Worm (Caenorhabditis elegans): ENCODE data around the gene srw-137.

The srw-137 gene

DNA sequence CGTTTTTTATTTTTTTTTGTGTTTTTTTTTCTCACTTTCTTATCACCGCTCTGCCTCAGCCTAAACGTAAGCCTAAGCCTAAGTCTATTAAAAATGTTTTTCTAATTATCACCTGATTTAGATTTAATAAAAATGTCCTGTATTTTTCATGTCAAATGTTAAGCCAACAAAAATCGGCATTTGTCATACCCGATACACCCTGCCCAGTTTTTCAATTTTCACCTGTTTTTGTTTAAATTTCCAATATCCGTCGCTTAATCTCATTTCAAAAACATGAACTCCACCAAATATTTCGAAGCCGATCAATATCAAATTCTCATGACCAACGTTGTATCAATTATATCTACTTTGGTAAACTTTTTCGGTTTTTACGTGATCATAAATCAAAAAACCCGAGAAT lies 12.5 kb downstream of the srw-137 start, which contains the start of gene C31B8.1:
Gene C31B8.1, plus strand, starts transcription at position 301 of the 400 bp plus-strand sequence.
- no peak for TF ChIP-seq ztf-29 (GFP tag; IDR thresholded peaks at IDR 0.05)
- TF ChIP-seq ztf-23 (GFP tag; IDR thresholded peaks at IDR 0.05), result no peak
- TF ChIP-seq flt-1 (GFP tag; IDR thresholded peaks at IDR 0.05), result no peak
- TF ChIP-seq cog-1 (tag; optimal IDR thresholded peaks at IDR 0.05), result no peak
- TF ChIP-seq med-1 (GFP tag; optimal IDR thresholded peaks at IDR 0.05; ENCODE audit: insufficient read depth), result no peak
- no peak for TF ChIP-seq tab-1 (GFP tag; IDR thresholded peaks at IDR 0.05)
- no peak for TF ChIP-seq klf-2 (GFP tag; conservative IDR thresholded peaks at IDR 0.05)
- no peak for TF ChIP-seq T22C8.4 (GFP tag; IDR thresholded peaks at IDR 0.05)
- TF ChIP-seq ref-1 (GFP tag; conservative IDR thresholded peaks at IDR 0.05), result no peak

DNA sequence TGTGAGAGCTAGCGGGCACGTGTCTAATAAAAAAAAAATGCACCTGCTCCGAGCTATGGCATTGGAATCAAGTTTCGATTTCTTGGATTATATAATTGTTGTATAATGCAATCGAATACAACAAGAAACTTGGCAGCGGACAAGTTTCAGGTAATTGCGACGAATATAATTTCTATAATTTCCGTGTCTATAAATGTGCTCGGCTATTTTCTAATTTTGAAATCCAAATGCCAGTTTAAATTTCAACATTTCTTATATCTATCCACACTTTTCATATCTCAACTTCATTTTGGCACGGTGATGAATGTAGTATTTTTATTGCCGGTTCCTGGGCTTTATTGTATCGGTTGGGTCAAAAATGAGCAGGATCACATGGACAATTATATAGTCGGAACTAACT lies 14.0 kb downstream of the srw-137 start, which contains the start of gene C31B8.16:
Gene C31B8.16, plus strand, starts transcription at position 301 of the 400 bp plus-strand sequence.
- TF ChIP-seq T22C8.4 (GFP tag; IDR thresholded peaks at IDR 0.05) (no peak), klf-2 (GFP tag; conservative IDR thresholded peaks at IDR 0.05) (no peak), ztf-23 (GFP tag; IDR thresholded peaks at IDR 0.05) (no peak)

DNA sequence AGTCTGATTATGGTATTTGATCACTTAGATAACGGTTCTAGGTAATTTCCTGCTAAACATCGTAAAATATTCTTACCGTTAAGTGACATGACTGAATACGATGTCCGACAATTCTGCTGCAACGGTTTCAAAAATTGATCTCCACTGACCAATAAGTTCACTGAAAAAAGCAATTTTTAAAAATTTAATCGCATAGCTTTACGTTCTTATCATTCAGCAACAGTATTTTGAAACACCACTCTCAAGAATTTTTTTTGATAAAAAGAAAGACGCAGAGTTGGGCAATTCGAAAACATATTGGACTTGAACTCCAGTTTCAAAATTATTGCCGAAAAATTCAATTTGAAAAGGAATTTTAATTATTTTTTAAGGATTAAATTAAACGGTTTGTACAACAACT lies 16.2 kb downstream of the srw-137 start, which contains the start of gene C31B8.12:
Gene C31B8.12, minus strand, starts transcription at position 101 of the 400 bp plus-strand sequence.
- TF ChIP-seq T22C8.4 (GFP tag; IDR thresholded peaks at IDR 0.05) (no peak), tab-1 (GFP tag; IDR thresholded peaks at IDR 0.05) (no peak)

ce11 chrV:2922594-2922993 lies 21.2 kb downstream of the srw-137 start, which contains the start of gene srh-38:
Gene srh-38, minus strand, starts transcription at chrV:2922694.
- TF ChIP-seq ref-1 (GFP tag; conservative IDR thresholded peaks at IDR 0.05) (no peak), flt-1 (GFP tag; IDR thresholded peaks at IDR 0.05) (no peak), T22C8.4 (GFP tag; IDR thresholded peaks at IDR 0.05) (no peak), ztf-23 (GFP tag; IDR thresholded peaks at IDR 0.05) (no peak), cog-1 (tag; optimal IDR thresholded peaks at IDR 0.05) (no peak), med-1 (GFP tag; optimal IDR thresholded peaks at IDR 0.05; ENCODE audit: insufficient read depth) (no peak), ztf-29 (GFP tag; IDR thresholded peaks at IDR 0.05) (no peak), tab-1 (GFP tag; IDR thresholded peaks at IDR 0.05) (no peak), klf-2 (GFP tag; conservative IDR thresholded peaks at IDR 0.05) (no peak)

DNA sequence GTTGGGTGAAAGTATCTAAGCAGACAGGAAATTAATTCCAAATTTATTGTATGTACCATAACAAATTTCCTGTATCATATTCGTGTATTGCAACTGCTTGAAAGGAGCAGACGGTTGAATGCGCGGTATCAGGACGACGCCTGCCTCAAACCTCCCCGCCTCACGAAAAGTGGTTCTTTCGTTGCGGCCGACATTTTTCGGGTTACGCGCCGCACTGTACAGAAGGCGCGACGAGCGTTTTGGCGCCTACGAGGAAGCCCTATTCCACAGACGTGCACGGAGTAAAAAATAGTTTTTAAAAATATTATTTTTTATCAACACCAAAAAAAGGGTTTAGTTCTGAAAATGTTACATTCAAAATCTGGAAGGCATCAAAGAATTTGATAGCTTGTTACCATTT lies 23.6 kb downstream of the srw-137 start:
- no peak for TF ChIP-seq cog-1 (tag; optimal IDR thresholded peaks at IDR 0.05)
- no peak for TF ChIP-seq ref-1 (GFP tag; conservative IDR thresholded peaks at IDR 0.05)
- no peak for TF ChIP-seq T22C8.4 (GFP tag; IDR thresholded peaks at IDR 0.05)
- TF ChIP-seq flt-1 (GFP tag; IDR thresholded peaks at IDR 0.05), result no peak
- no peak for TF ChIP-seq ztf-23 (GFP tag; IDR thresholded peaks at IDR 0.05)
- TF ChIP-seq tab-1 (GFP tag; IDR thresholded peaks at IDR 0.05), result no peak
- TF ChIP-seq med-1 (GFP tag; optimal IDR thresholded peaks at IDR 0.05; ENCODE audit: insufficient read depth), result no peak
- no peak for TF ChIP-seq klf-2 (GFP tag; conservative IDR thresholded peaks at IDR 0.05)
- no peak for TF ChIP-seq ztf-29 (GFP tag; IDR thresholded peaks at IDR 0.05)

- no peak for TF ChIP-seq tab-1 (GFP tag; IDR thresholded peaks at IDR 0.05)
- no peak for TF ChIP-seq klf-2 (GFP tag; conservative IDR thresholded peaks at IDR 0.05)
- no peak for TF ChIP-seq ztf-29 (GFP tag; IDR thresholded peaks at IDR 0.05)
- no peak for TF ChIP-seq cog-1 (tag; optimal IDR thresholded peaks at IDR 0.05)
- no peak for TF ChIP-seq ztf-23 (GFP tag; IDR thresholded peaks at IDR 0.05)
- no peak for TF ChIP-seq ref-1 (GFP tag; conservative IDR thresholded peaks at IDR 0.05)
- TF ChIP-seq med-1 (GFP tag; optimal IDR thresholded peaks at IDR 0.05; ENCODE audit: insufficient read depth), result no peak
- TF ChIP-seq T22C8.4 (GFP tag; IDR thresholded peaks at IDR 0.05), result no peak
- TF ChIP-seq flt-1 (GFP tag; IDR thresholded peaks at IDR 0.05), result no peak
Observed at ce11 chrV:2913948-2914347, 29.8 kb downstream of the srw-137 start, which contains the start of gene srh-146. Gene srh-146, plus strand, starts transcription at chrV:2914248.

- no peak for TF ChIP-seq tab-1 (GFP tag; IDR thresholded peaks at IDR 0.05)
- TF ChIP-seq T22C8.4 (GFP tag; IDR thresholded peaks at IDR 0.05), result no peak
- TF ChIP-seq cog-1 (tag; optimal IDR thresholded peaks at IDR 0.05), result no peak
- no peak for TF ChIP-seq klf-2 (GFP tag; conservative IDR thresholded peaks at IDR 0.05)
- TF ChIP-seq ref-1 (GFP tag; conservative IDR thresholded peaks at IDR 0.05), result no peak
Observed at ce11 chrV:2912901-2913300, 30.9 kb downstream of the srw-137 start, which contains the start of gene C31B8.9. Gene C31B8.9, minus strand, starts transcription at chrV:2913001.

- TF ChIP-seq klf-2 (GFP tag; conservative IDR thresholded peaks at IDR 0.05), result no peak
- no peak for TF ChIP-seq med-1 (GFP tag; optimal IDR thresholded peaks at IDR 0.05; ENCODE audit: insufficient read depth)
- no peak for TF ChIP-seq ref-1 (GFP tag; conservative IDR thresholded peaks at IDR 0.05)
- no peak for TF ChIP-seq ztf-23 (GFP tag; IDR thresholded peaks at IDR 0.05)
- no peak for TF ChIP-seq cog-1 (tag; optimal IDR thresholded peaks at IDR 0.05)
- TF ChIP-seq flt-1 (GFP tag; IDR thresholded peaks at IDR 0.05), result no peak
- TF ChIP-seq T22C8.4 (GFP tag; IDR thresholded peaks at IDR 0.05), result no peak
- no peak for TF ChIP-seq ztf-29 (GFP tag; IDR thresholded peaks at IDR 0.05)
- no peak for TF ChIP-seq tab-1 (GFP tag; IDR thresholded peaks at IDR 0.05)
Observed at ce11 chrV:2909525-2909924, 34.2 kb downstream of the srw-137 start, which contains the start of gene zmp-3. Gene zmp-3, minus strand, starts transcription at chrV:2909625.

- TF ChIP-seq tab-1 (GFP tag; IDR thresholded peaks at IDR 0.05), result no peak
- no peak for TF ChIP-seq ref-1 (GFP tag; conservative IDR thresholded peaks at IDR 0.05)
- no peak for TF ChIP-seq T22C8.4 (GFP tag; IDR thresholded peaks at IDR 0.05)
- no peak for TF ChIP-seq ztf-23 (GFP tag; IDR thresholded peaks at IDR 0.05)
- TF ChIP-seq med-1 (GFP tag; optimal IDR thresholded peaks at IDR 0.05; ENCODE audit: insufficient read depth), result no peak
- no peak for TF ChIP-seq klf-2 (GFP tag; conservative IDR thresholded peaks at IDR 0.05)
- TF ChIP-seq cog-1 (tag; optimal IDR thresholded peaks at IDR 0.05), result no peak
Observed at ce11 chrV:2903227-2903626, 40.5 kb downstream of the srw-137 start, which contains the start of gene C31B8.7. Gene C31B8.7, minus strand, starts transcription at chrV:2903327.

DNA sequence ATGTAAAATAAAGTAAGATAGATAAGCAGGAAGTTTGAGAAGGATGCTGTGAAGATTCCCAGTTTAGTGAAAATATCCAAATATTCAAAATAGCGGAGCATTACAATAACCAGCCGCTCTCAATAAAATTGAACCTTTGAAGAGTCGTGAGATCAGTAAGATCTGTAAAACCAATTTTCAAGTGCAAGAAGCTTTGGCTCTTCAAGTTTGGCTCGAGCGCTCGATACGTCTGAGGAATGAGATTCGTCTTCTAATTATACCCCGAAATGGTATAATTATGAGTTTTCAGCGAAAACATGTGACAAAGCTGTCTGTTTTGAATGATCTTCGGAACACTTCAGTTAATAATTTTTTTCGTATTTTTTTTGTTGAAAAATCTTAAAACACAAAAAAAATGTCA lies 43.9 kb downstream of the srw-137 start, which contains the start of gene str-46:
Gene str-46, minus strand, starts transcription at position 101 of the 400 bp plus-strand sequence.
- TF ChIP-seq cog-1 (tag; optimal IDR thresholded peaks at IDR 0.05) (no peak), ztf-29 (GFP tag; IDR thresholded peaks at IDR 0.05) (no peak), T22C8.4 (GFP tag; IDR thresholded peaks at IDR 0.05) (no peak), klf-2 (GFP tag; conservative IDR thresholded peaks at IDR 0.05) (no peak), med-1 (GFP tag; optimal IDR thresholded peaks at IDR 0.05; ENCODE audit: insufficient read depth) (no peak), flt-1 (GFP tag; IDR thresholded peaks at IDR 0.05) (no peak), ref-1 (GFP tag; conservative IDR thresholded peaks at IDR 0.05) (no peak), tab-1 (GFP tag; IDR thresholded peaks at IDR 0.05) (no peak), ztf-23 (GFP tag; IDR thresholded peaks at IDR 0.05) (no peak)

Measured in whole organism, midembryonic.